Fruit fly (Drosophila melanogaster): ENCODE data around the gene DIP-iota.

Gene DIP-iota

DNA sequence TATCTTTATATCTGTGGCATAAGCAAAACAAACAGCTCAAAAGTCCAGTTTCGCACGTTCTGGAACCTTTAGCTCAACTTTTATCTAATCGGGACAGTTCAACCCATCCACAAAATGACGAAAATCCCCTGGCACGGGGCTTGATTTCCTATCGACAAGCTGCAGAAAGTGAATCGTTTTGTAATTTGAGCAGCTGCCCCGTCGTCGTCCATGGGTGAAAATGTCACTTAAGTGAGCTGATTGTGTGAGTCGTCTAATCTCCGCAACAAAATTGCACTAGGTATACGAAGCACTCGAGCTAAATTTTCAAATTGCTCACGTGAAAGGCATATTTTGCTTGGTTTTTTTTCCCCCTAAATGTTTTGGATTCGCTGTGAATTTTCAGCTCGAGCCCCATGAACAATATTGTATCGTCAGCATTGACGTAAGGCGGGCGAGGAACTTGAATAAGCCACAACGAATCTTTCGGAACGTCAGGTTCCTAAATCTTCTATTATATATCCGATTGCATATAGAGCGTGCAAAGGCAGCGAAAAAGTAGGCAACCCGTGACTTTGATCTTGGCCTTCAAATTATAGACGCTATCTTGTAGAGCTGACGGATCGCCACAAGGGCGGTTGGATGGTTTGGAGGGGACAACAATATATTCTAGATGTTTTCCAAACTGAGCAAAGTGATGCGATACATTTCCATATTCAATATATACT lies 7.1 kb downstream of the DIP-iota start:
- peak; percentile 2 for TF ChIP-seq noc (tag; optimal IDR thresholded peaks at IDR 0.05)

DNA sequence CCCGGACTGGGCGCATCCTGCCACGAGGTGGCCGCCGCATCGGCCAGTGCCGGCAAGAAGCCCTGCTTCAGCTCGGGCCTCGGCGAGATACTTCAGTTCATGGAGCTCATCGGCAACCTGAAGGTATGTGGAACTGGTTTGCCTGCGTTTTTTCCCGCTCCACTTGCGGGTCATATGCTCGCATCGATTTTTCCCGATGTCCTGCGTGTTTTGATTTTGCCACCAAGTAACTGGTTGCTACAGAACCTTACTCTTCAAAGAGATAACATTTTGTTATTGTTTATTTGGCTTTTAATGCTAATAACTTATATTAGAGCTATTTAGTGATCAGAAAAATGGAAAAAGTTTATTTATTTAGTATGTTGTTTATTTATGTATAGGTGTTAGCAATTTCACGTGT lies 8.3 kb downstream of the DIP-iota start:
- no peak for TF ChIP-seq noc (tag; optimal IDR thresholded peaks at IDR 0.05)

dm6 chr2L:6612477-6613004 lies 9.0 kb downstream of the DIP-iota start:
- peak; percentile 100 for TF ChIP-seq noc (tag; optimal IDR thresholded peaks at IDR 0.05)

- no peak for TF ChIP-seq noc (tag; optimal IDR thresholded peaks at IDR 0.05)
These were observed 10.0 kb downstream of the DIP-iota start for dm6 chr2L:6611374-6612005.

dm6 chr2L:6610683-6611373 lies 10.7 kb downstream of the DIP-iota start, which contains the start of gene CG11050:
Gene CG11050, plus strand, starts transcription at chr2L:6611011.
- peak; percentile 16 for TF ChIP-seq noc (tag; optimal IDR thresholded peaks at IDR 0.05)

dm6 chr2L:6601018-6601505 lies 20.4 kb downstream of the DIP-iota start, which contains the start of gene Dpp10:
Gene Dpp10, minus strand, starts transcription at chr2L:6601068.
- TF ChIP-seq noc (tag; optimal IDR thresholded peaks at IDR 0.05) = peak; percentile 70

DNA sequence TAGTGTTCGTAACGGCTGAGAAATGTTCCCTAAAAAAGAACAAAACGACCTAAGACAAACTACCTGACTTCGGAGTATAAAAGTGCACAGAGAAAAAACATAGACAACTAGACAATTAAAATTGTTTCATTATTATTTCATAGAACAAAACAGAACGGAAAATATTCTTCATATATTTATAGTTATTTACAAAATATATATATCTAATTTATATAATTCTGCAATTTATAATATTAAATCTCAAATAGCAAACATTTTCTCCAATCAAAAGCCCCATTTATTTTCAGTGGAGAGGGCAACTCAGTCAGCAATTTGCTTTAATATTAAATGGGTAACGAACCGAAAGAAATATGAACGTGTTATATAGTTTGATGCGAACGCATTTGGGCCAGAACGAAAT lies 26.5 kb downstream of the DIP-iota start:
- no peak for TF ChIP-seq noc (tag; optimal IDR thresholded peaks at IDR 0.05)

- TF ChIP-seq noc (tag; optimal IDR thresholded peaks at IDR 0.05) = no peak
These were observed 37.2 kb downstream of the DIP-iota start for dm6 chr2L:6584346-6584745.

DNA sequence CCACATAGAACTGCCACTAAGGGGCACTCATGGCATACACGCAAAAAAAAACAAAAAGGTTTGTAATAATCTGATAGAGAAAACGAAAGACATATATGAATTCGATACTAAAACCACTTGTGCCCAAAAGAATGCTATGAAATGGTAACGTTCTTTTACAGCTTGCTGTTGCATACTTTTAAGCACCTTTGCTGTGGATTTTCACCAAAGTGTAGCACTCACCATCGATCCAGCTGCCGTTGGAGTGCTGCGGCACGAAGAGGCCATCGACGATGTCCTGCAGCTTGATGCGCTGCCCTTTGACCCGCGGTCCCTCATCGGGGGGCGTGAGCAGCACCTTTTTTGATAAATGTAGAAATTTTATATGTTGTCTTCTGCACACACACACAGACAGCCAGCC lies 42.5 kb downstream of the DIP-iota start:
- no peak for TF ChIP-seq noc (tag; optimal IDR thresholded peaks at IDR 0.05)
